Fruit fly (Drosophila melanogaster) whole organism, embryonic: ENCODE measurements around the gene CG8112.

ENCODE experiments used
- Ada2b ChIP-seq: fragments of 200-800 bp; sonication (Bioruptor generic); IDR thresholded peaks from 2 replicates; pipeline ENCODE4 v1.3.6; 2022; ENCODE audit warnings: missing biosample characterization, missing genetic modification characterization
- Antp ChIP-seq: fragments of 200-800 bp; sonication (Bioruptor generic); optimal IDR thresholded peaks from 3 replicates; lab custom pipeline; 2016; ENCODE audit warnings: missing biosample characterization, missing genetic modification characterization
- BtbVII ChIP-seq: fragments of 200-800 bp; sonication (Bioruptor generic); optimal IDR thresholded peaks from 3 replicates; lab custom pipeline; 2017; ENCODE audit warnings: missing biosample characterization, mild to moderate bottlenecking, missing genetic modification characterization
- CG10147 ChIP-seq: fragments of 200-800 bp; sonication (Bioruptor generic); optimal IDR thresholded peaks from 2 replicates; lab custom pipeline; 2019; ENCODE audit warnings: missing biosample characterization, mild to moderate bottlenecking, missing genetic modification characterization, moderate library complexity
- CG1024 ChIP-seq: fragments of 200-800 bp; sonication (Bioruptor generic); IDR thresholded peaks from 2 replicates; pipeline ENCODE4 v1.3.6; 2022; ENCODE audit warnings: missing biosample characterization, missing genetic modification characterization
- CG10321 ChIP-seq: fragments of 200-800 bp; sonication (Bioruptor generic); IDR thresholded peaks from 2 replicates; pipeline ENCODE4 v1.3.6; 2022; ENCODE audit warnings: missing biosample characterization, missing genetic modification characterization
- CG10431 ChIP-seq: fragments of 200-800 bp; sonication (Bioruptor generic); optimal IDR thresholded peaks from 3 replicates; lab custom pipeline; 2018; ENCODE audit warnings: missing biosample characterization, mild to moderate bottlenecking, missing genetic modification characterization
- CG10654 ChIP-seq: fragments of 200-800 bp; sonication (Bioruptor generic); optimal IDR thresholded peaks from 2 replicates; lab custom pipeline; 2016; ENCODE audit warnings: missing biosample characterization, missing genetic modification characterization
- CG11085 ChIP-seq: fragments of 200-800 bp; sonication (Bioruptor generic); IDR thresholded peaks from 2 replicates; pipeline ENCODE4 v1.3.6; 2022; ENCODE audit warnings: missing biosample characterization, missing genetic modification characterization
- CG11247 ChIP-seq: fragments of 200-800 bp; sonication (Bioruptor generic); IDR thresholded peaks from 2 replicates; pipeline ENCODE4 v1.3.6; 2022; ENCODE audit warnings: missing biosample characterization, missing genetic modification characterization
- CG11456 ChIP-seq: fragments of 200-800 bp; sonication (Bioruptor generic); IDR thresholded peaks from 3 replicates; pipeline ENCODE4 v1.3.6; 2022; ENCODE audit warnings: missing biosample characterization, missing genetic modification characterization
- CG12299 ChIP-seq: fragments of 200-800 bp; sonication (Bioruptor generic); optimal IDR thresholded peaks from 2 replicates; lab custom pipeline; 2018; ENCODE audit warnings: missing biosample characterization, mild to moderate bottlenecking, missing genetic modification characterization
- CG14965 ChIP-seq: fragments of 200-800 bp; sonication (Bioruptor generic); optimal IDR thresholded peaks from 2 replicates; lab custom pipeline; 2016; ENCODE audit warnings: missing biosample characterization, missing genetic modification characterization, borderline replicate concordance
- CG1529 ChIP-seq: fragments of 200-800 bp; sonication (Bioruptor generic); optimal IDR thresholded peaks from 3 replicates; lab custom pipeline; 2018; ENCODE audit warnings: missing biosample characterization, missing genetic modification characterization
- CG15696 ChIP-seq: fragments of 200-800 bp; sonication (Bioruptor generic); optimal IDR thresholded peaks from 2 replicates; lab custom pipeline; 2019; ENCODE audit warnings: missing biosample characterization, mild to moderate bottlenecking, missing genetic modification characterization, moderate library complexity
- CG16813 ChIP-seq: fragments of 200-800 bp; sonication (Bioruptor generic); IDR thresholded peaks from 3 replicates; pipeline ENCODE4 v1.3.6; 2022; ENCODE audit warnings: missing biosample characterization, missing genetic modification characterization; ENCODE audit not compliant: partially characterized antibody
- CG17328 ChIP-seq: fragments of 200-800 bp; sonication (Bioruptor generic); IDR thresholded peaks from 2 replicates; pipeline ENCODE4 v1.3.6; 2022; ENCODE audit warnings: missing biosample characterization, missing genetic modification characterization
- CG17612 ChIP-seq: fragments of 200-800 bp; sonication (Bioruptor generic); IDR thresholded peaks from 2 replicates; pipeline ENCODE4 v1.3.6; 2022; ENCODE audit warnings: missing biosample characterization, missing genetic modification characterization
- CG2875 ChIP-seq: fragments of 200-800 bp; sonication (Bioruptor generic); optimal IDR thresholded peaks from 2 replicates; lab custom pipeline; 2017; ENCODE audit warnings: missing biosample characterization, mild to moderate bottlenecking, missing genetic modification characterization, missing genetic modification reagents
- CG34376 ChIP-seq: fragments of 200-800 bp; sonication (Bioruptor generic); optimal IDR thresholded peaks from 2 replicates; lab custom pipeline; 2018; ENCODE audit warnings: missing biosample characterization, mild to moderate bottlenecking, missing genetic modification characterization
- CG4360 ChIP-seq: fragments of 200-800 bp; sonication (Bioruptor generic); IDR thresholded peaks from 2 replicates; pipeline ENCODE4 v1.3.6; 2022; ENCODE audit warnings: missing biosample characterization, missing genetic modification characterization
- CG4820 ChIP-seq: fragments of 200-800 bp; sonication (Bioruptor generic); optimal IDR thresholded peaks from 3 replicates; lab custom pipeline; 2016; ENCODE audit warnings: missing biosample characterization, missing genetic modification characterization
- CG7987 ChIP-seq: fragments of 200-800 bp; sonication (Bioruptor generic); optimal IDR thresholded peaks from 2 replicates; lab custom pipeline; 2018; ENCODE audit warnings: missing biosample characterization, mild to moderate bottlenecking, missing genetic modification characterization, moderate library complexity
- CG8765 ChIP-seq: fragments of 200-800 bp; sonication (Bioruptor generic); IDR thresholded peaks from 2 replicates; pipeline ENCODE4 v1.3.6; 2022; ENCODE audit warnings: missing biosample characterization, missing genetic modification characterization
- CG9215 ChIP-seq: fragments of 200-800 bp; sonication (Bioruptor generic); IDR thresholded peaks from 2 replicates; pipeline ENCODE4 v1.3.6; 2022; ENCODE audit warnings: missing biosample characterization, missing genetic modification characterization
- CG9727 ChIP-seq: fragments of 200-800 bp; sonication (Bioruptor generic); optimal IDR thresholded peaks from 3 replicates; lab custom pipeline; 2017; ENCODE audit warnings: missing biosample characterization, mild to moderate bottlenecking, missing genetic modification characterization
- Chrac-16 ChIP-seq: fragments of 200-800 bp; sonication (Bioruptor generic); optimal IDR thresholded peaks from 3 replicates; lab custom pipeline; 2016; ENCODE audit warnings: missing biosample characterization, missing genetic modification characterization
- CoRest ChIP-seq: fragments of 200-800 bp; sonication (Bioruptor generic); optimal IDR thresholded peaks from 3 replicates; lab custom pipeline; 2018; ENCODE audit warnings: missing biosample characterization, mild to moderate bottlenecking, missing genetic modification characterization, moderate library complexity
- D ChIP-seq, 2 experiments: fragments of 200-800 bp in 1 of 2; fragments of >200 bp in 1 of 2; sonication (Bioruptor generic) in 1 of 2; optimal IDR thresholded peaks; 2 replicates in 1 of 2; 3 replicates in 1 of 2; lab custom pipeline; 2017; ENCODE audit warnings: mild to moderate bottlenecking in 1 of 2, missing biosample characterization in 1 of 2, missing genetic modification characterization in 1 of 2, missing genetic modification reagents in 1 of 2
- E2f2 ChIP-seq: fragments of 200-800 bp; sonication (Bioruptor generic); IDR thresholded peaks from 2 replicates; pipeline ENCODE4 v1.3.6; 2022; ENCODE audit warnings: missing biosample characterization, missing genetic modification characterization
- Lhr ChIP-seq: fragments of 200-800 bp; sonication (Bioruptor generic); optimal IDR thresholded peaks from 3 replicates; lab custom pipeline; 2017; ENCODE audit warnings: mild to moderate bottlenecking, missing biosample characterization, missing genetic modification reagents, missing genetic modification characterization
- NC2α ChIP-seq: fragments of 200-800 bp; sonication (Bioruptor generic); optimal IDR thresholded peaks from 2 replicates; lab custom pipeline; 2016; ENCODE audit warnings: missing biosample characterization, missing genetic modification characterization
- Nf-YB ChIP-seq: fragments of 200-800 bp; sonication (Bioruptor generic); optimal IDR thresholded peaks from 3 replicates; lab custom pipeline; 2019; ENCODE audit warnings: missing biosample characterization, mild to moderate bottlenecking, missing genetic modification characterization, moderate library complexity
- Rfx ChIP-seq: fragments of 200-800 bp; sonication (Bioruptor generic); IDR thresholded peaks from 2 replicates; pipeline ENCODE4 v1.3.6; 2022; ENCODE audit warnings: missing biosample characterization, missing genetic modification characterization
- chif ChIP-seq, 2 experiments: fragments of 200-800 bp; sonication (Bioruptor generic); optimal IDR thresholded peaks; 3 replicates each; lab custom pipeline; 2016; ENCODE audit warnings: missing biosample characterization in 2 of 2, missing genetic modification characterization in 2 of 2
- eyg ChIP-seq: fragments of 200-800 bp; sonication (Bioruptor generic); optimal IDR thresholded peaks from 3 replicates; lab custom pipeline; 2016; ENCODE audit warnings: missing biosample characterization, missing genetic modification characterization
- grau ChIP-seq: fragments of 200-800 bp; optimal IDR thresholded peaks from 3 replicates; lab custom pipeline; 2019; ENCODE audit warnings: missing biosample characterization, mild to moderate bottlenecking, missing genetic modification characterization, moderate library complexity
- gro ChIP-seq: fragments of 200-800 bp; sonication (Bioruptor generic); optimal IDR thresholded peaks from 2 replicates; lab custom pipeline; 2016; ENCODE audit warnings: missing biosample characterization, missing genetic modification characterization
- ken ChIP-seq: fragments of 200-800 bp; sonication (Bioruptor generic); IDR thresholded peaks from 3 replicates; pipeline ENCODE4 v1.3.6; 2022; ENCODE audit warnings: missing biosample characterization, missing genetic modification characterization
- klu ChIP-seq: fragments of 200-800 bp; sonication (Bioruptor generic); IDR thresholded peaks from 2 replicates; pipeline ENCODE4 v1.3.6; 2022; ENCODE audit warnings: missing biosample characterization, missing genetic modification characterization
- lbe ChIP-seq: fragments of 200-800 bp; sonication (Bioruptor generic); optimal IDR thresholded peaks from 2 replicates; lab custom pipeline; 2016; ENCODE audit warnings: missing biosample characterization, mild to moderate bottlenecking, missing genetic modification characterization
- mirr ChIP-seq: fragments of 200-800 bp; sonication (Bioruptor generic); optimal IDR thresholded peaks from 3 replicates; lab custom pipeline; 2018; ENCODE audit warnings: missing biosample characterization, mild to moderate bottlenecking, missing genetic modification characterization
- onecut ChIP-seq: fragments of 200-800 bp; sonication (Bioruptor generic); IDR thresholded peaks from 2 replicates; pipeline ENCODE4 v1.3.6; 2022; ENCODE audit warnings: missing biosample characterization, missing genetic modification characterization
- pb ChIP-seq: fragments of 200-800 bp; sonication (Bioruptor generic); optimal IDR thresholded peaks from 3 replicates; lab custom pipeline; 2016; ENCODE audit warnings: missing biosample characterization, missing genetic modification characterization
- ranshi ChIP-seq: fragments of 200-800 bp; sonication (Bioruptor generic); IDR thresholded peaks from 2 replicates; pipeline ENCODE4 v1.3.6; 2022; ENCODE audit warnings: missing biosample characterization, missing genetic modification characterization
- seq ChIP-seq: fragments of 200-800 bp; sonication (Bioruptor generic); IDR thresholded peaks from 2 replicates; pipeline ENCODE4 v1.3.6; 2022; ENCODE audit warnings: missing biosample characterization, missing genetic modification characterization
- tll ChIP-seq, 2 experiments: fragments of 200-800 bp in 1 of 2; fragments of >200 bp in 1 of 2; sonication (Bioruptor generic) in 1 of 2; optimal IDR thresholded peaks; 2 replicates each; lab custom pipeline; 2017 to 2019; ENCODE audit warnings: missing biosample characterization in 2 of 2, missing genetic modification characterization in 2 of 2, mild to moderate bottlenecking in 1 of 2, moderate library complexity in 1 of 2
- unpg ChIP-seq: fragments of 200-800 bp; sonication (Bioruptor generic); optimal IDR thresholded peaks from 3 replicates; lab custom pipeline; 2018; ENCODE audit warnings: missing biosample characterization, mild to moderate bottlenecking, missing genetic modification characterization, moderate library complexity
- z ChIP-seq: fragments of 200-800 bp; sonication (Bioruptor generic); IDR thresholded peaks from 3 replicates; pipeline ENCODE4 v1.3.6; 2022; ENCODE audit warnings: missing biosample characterization, missing genetic modification characterization
- zfh1 ChIP-seq: fragments of 200-800 bp; sonication (Bioruptor generic); IDR thresholded peaks from 3 replicates; pipeline ENCODE4 v1.3.6; 2022; ENCODE audit warnings: missing biosample characterization, missing genetic modification characterization

Gene CG8112

dm6 chr3R:8676560-8677000 is 36.2 kb upstream of the CG8112 start, which contains the start of the genes Unc50, CG11755 and CG8043 (continued):
- TF ChIP-seq unpg (peak; percentile 74), E2f2 (peak; percentile 47; the same call in 1 of the 2 replicates), CG10654 (GFP tag; lab: Kevin White, UChicago) (peak; percentile 73), CG7987 (GFP tag; lab: Kevin White, UChicago) (peak; percentile 39), klu (GFP tag; lab: Robert Waterston, UW) (peak; percentile 74; the same call in 1 of the 2 replicates), BtbVII (GFP tag; lab: Kevin White, UChicago) (no peak), gro (GFP tag; lab: Kevin White, UChicago) (peak; percentile 25), CG8765 (GFP tag; lab: Robert Waterston, UW) (peak; percentile 50; the same call in 1 of the 2 replicates), ken (GFP tag; lab: Robert Waterston, UW) (0 out of 3 replicates have a peak, but pooled peaks have one; percentile 32), z (GFP tag; lab: Robert Waterston, UW) (no peak), Antp (peak; percentile 53), CG17328 (GFP tag; lab: Robert Waterston, UW) (0 out of 2 replicates have a peak, but pooled peaks have one; percentile 7), eyg (GFP tag; lab: Kevin White, UChicago) (peak; percentile 23), CG11247 (peak; percentile 57; the same call in 1 of the 2 replicates), CoRest (tag; lab: Kevin White, UChicago) (peak; percentile 89), seq (GFP tag; lab: Robert Waterston, UW) (peak; percentile 48; the same call in 1 of the 2 replicates), NC2α (no peak), CG10321 (GFP tag; lab: Robert Waterston, UW) (no peak), onecut (peak; percentile 58), tll (GFP tag; optimal IDR thresholded peaks at IDR 0.05; lab: Kevin White, UChicago) (peak in 1 of 2 experiments; percentile 80), chif (GFP tag; optimal IDR thresholded peaks at IDR 0.05; lab: Kevin White, UChicago) (peak; percentile 53 to 74), Nf-YB (GFP tag; lab: Kevin White, UChicago) (peak; percentile 62), CG11456 (GFP tag; lab: Robert Waterston, UW) (peak; percentile 81), Rfx (GFP tag; lab: Robert Waterston, UW) (peak; percentile 87), CG17612 (GFP tag; lab: Robert Waterston, UW) (no peak), Lhr (GFP tag; lab: Kevin White, UChicago) (peak; percentile 58), CG9727 (GFP tag; lab: Kevin White, UChicago) (peak; percentile 82), pb (peak; percentile 47), Ada2b (GFP tag; lab: Robert Waterston, UW) (peak; percentile 36; the same call in 1 of the 2 replicates), lbe (GFP tag; lab: Kevin White, UChicago) (peak; percentile 79), grau (tag; lab: Kevin White, UChicago) (peak; percentile 84), CG4360 (GFP tag; lab: Robert Waterston, UW) (no peak), CG12299 (peak; percentile 28), D (optimal IDR thresholded peaks at IDR 0.05; lab: Kevin White, UChicago) (no peak), D (GFP tag; optimal IDR thresholded peaks at IDR 0.05; lab: Kevin White, UChicago) (peak; percentile 42), mirr (GFP tag; lab: Kevin White, UChicago) (peak; percentile 66), zfh1 (GFP tag; lab: Robert Waterston, UW) (peak; percentile 68), ranshi (GFP tag; lab: Robert Waterston, UW) (peak; percentile 62; the same call in 1 of the 2 replicates), CG2875 (peak; percentile 51), CG16813 (GFP tag; lab: Robert Waterston, UW) (peak; percentile 99), CG14965 (no peak), CG15696 (peak; percentile 83), CG10431 (peak; percentile 30), CG10147 (peak; percentile 81), CG4820 (peak; percentile 57), CG11085 (GFP tag; lab: Robert Waterston, UW) (peak; percentile 53; the same call in 1 of the 2 replicates), Chrac-16 (GFP tag; lab: Kevin White, UChicago) (peak; percentile 78), CG9215 (GFP tag; lab: Robert Waterston, UW) (peak; percentile 84), CG1529 (GFP tag; lab: Kevin White, UChicago) (peak; percentile 32), CG34376 (GFP tag; lab: Kevin White, UChicago) (peak; percentile 79), CG1024 (peak; percentile 34; the same call in 1 of the 2 replicates)
